Fruit fly (Drosophila melanogaster): ENCODE results near the gene Dhc98D.
A peak's percentile ranks its signal among the peaks of the same experiment; 100 is the strongest.

Dhc98D gene

dm6 chr3R:28540274-28541177 lies 53.8 kb downstream of the Dhc98D start, which contains the start of gene Ppn:
TSS of gene Ppn (minus strand) at chr3R:28540324.
- no peak for TF ChIP-seq Mio (GFP tag; optimal IDR thresholded peaks at IDR 0.05)
- TF ChIP-seq GATAd (GFP tag; optimal IDR thresholded peaks at IDR 0.05), result no peak
- no peak for TF ChIP-seq sv (GFP tag; optimal IDR thresholded peaks at IDR 0.05)
- no peak for TF ChIP-seq CG9705 (GFP tag; optimal IDR thresholded peaks at IDR 0.05)
- no peak for TF ChIP-seq Sp1 (GFP tag; optimal IDR thresholded peaks at IDR 0.05)

- no peak for TF ChIP-seq usp (GFP tag; optimal IDR thresholded peaks at IDR 0.05)
- peak; percentile 20 for TF ChIP-seq Jra (GFP tag; optimal IDR thresholded peaks at IDR 0.05)
- no peak for TF ChIP-seq h (GFP tag; optimal IDR thresholded peaks at IDR 0.05)
- TF ChIP-seq br (GFP tag; optimal IDR thresholded peaks at IDR 0.05), result peak; percentile 0
- no peak for TF ChIP-seq Hr83 (GFP tag; optimal IDR thresholded peaks at IDR 0.05; ENCODE audit: poor library complexity, severe bottlenecking)
- no peak for TF ChIP-seq dmrt93B (GFP tag; optimal IDR thresholded peaks at IDR 0.05)
- peak; percentile 14 for TF ChIP-seq Sp1 (GFP tag; optimal IDR thresholded peaks at IDR 0.05)
- TF ChIP-seq Vsx2 (GFP tag; optimal IDR thresholded peaks at IDR 0.05; ENCODE audit: partially characterized antibody), result peak; percentile 42
- no peak for TF ChIP-seq dl (GFP tag; optimal IDR thresholded peaks at IDR 0.05; ENCODE audit: insufficient read depth in 1 of 2, partially characterized antibody in 2 of 2)
- TF ChIP-seq lola (GFP tag; optimal IDR thresholded peaks at IDR 0.05), result no peak
- TF ChIP-seq CG9705 (GFP tag; optimal IDR thresholded peaks at IDR 0.05), result no peak
- no peak for TF ChIP-seq OdsH (GFP tag; optimal IDR thresholded peaks at IDR 0.05)
- peak; percentile 14 for TF ChIP-seq sage (GFP tag; optimal IDR thresholded peaks at IDR 0.05)
- peak; percentile 22 for TF ChIP-seq fru (GFP tag; optimal IDR thresholded peaks at IDR 0.05)
- TF ChIP-seq brk (GFP tag; optimal IDR thresholded peaks at IDR 0.05), result peak; percentile 15
- peak; percentile 78 for TF ChIP-seq Myc (optimal IDR thresholded peaks at IDR 0.05)
- no peak for TF ChIP-seq ey (GFP tag; optimal IDR thresholded peaks at IDR 0.05)
- TF ChIP-seq psq (GFP tag; optimal IDR thresholded peaks at IDR 0.05), result peak; percentile 2
- no peak for TF ChIP-seq woc (GFP tag; optimal IDR thresholded peaks at IDR 0.05)
Observed at dm6 chr3R:28544538-28545393, 58.0 kb downstream of the Dhc98D start, which contains the start of gene mIF2. TSS of gene mIF2 (minus strand) at chr3R:28544817.

dm6 chr3R:28545663-28546062 lies 58.9 kb downstream of the Dhc98D start:
- peak; percentile 32 for TF ChIP-seq rgr (GFP tag; optimal IDR thresholded peaks at IDR 0.05)
- TF ChIP-seq Dif (GFP tag; optimal IDR thresholded peaks at IDR 0.05; ENCODE audit: partially characterized antibody), result no peak
- TF ChIP-seq h (GFP tag; optimal IDR thresholded peaks at IDR 0.05), result peak; percentile 66
- peak in 1 of 2 experiments; percentile 11 for TF ChIP-seq foxo (GFP tag; optimal IDR thresholded peaks at IDR 0.05)

dm6 chr3R:28547129-28547753 lies 60.5 kb downstream of the Dhc98D start:
- no peak for TF ChIP-seq Jra (GFP tag; optimal IDR thresholded peaks at IDR 0.05)
- TF ChIP-seq CG9705 (GFP tag; optimal IDR thresholded peaks at IDR 0.05), result no peak
- no peak for TF ChIP-seq jim (GFP tag; optimal IDR thresholded peaks at IDR 0.05)
- no peak for TF ChIP-seq sage (GFP tag; optimal IDR thresholded peaks at IDR 0.05)
- TF ChIP-seq CrebA (GFP tag; optimal IDR thresholded peaks at IDR 0.05; ENCODE audit: borderline replicate concordance), result no peak
- TF ChIP-seq foxo (GFP tag; optimal IDR thresholded peaks at IDR 0.05), result peak in 1 of 2 experiments; percentile 25
- peak; percentile 50 for TF ChIP-seq h (GFP tag; optimal IDR thresholded peaks at IDR 0.05)
- no peak for TF ChIP-seq Dfd (GFP tag; optimal IDR thresholded peaks at IDR 0.05)
- TF ChIP-seq Hnf4 (GFP tag; optimal IDR thresholded peaks at IDR 0.05), result no peak
- no peak for TF ChIP-seq dmrt93B (GFP tag; optimal IDR thresholded peaks at IDR 0.05)
- no peak for TF ChIP-seq Hr78 (GFP tag; optimal IDR thresholded peaks at IDR 0.05)
- TF ChIP-seq sv (GFP tag; optimal IDR thresholded peaks at IDR 0.05), result no peak
- TF ChIP-seq dsf (GFP tag; optimal IDR thresholded peaks at IDR 0.05; ENCODE audit: borderline replicate concordance), result no peak
- TF ChIP-seq fru (GFP tag; optimal IDR thresholded peaks at IDR 0.05), result peak; percentile 27
- TF ChIP-seq tai (GFP tag; optimal IDR thresholded peaks at IDR 0.05), result no peak
- TF ChIP-seq Dif (GFP tag; optimal IDR thresholded peaks at IDR 0.05; ENCODE audit: partially characterized antibody), result peak; percentile 51
- TF ChIP-seq Vsx2 (GFP tag; optimal IDR thresholded peaks at IDR 0.05; ENCODE audit: partially characterized antibody), result no peak
- peak; percentile 3 for TF ChIP-seq psq (GFP tag; optimal IDR thresholded peaks at IDR 0.05)
- no peak for TF ChIP-seq lola (GFP tag; optimal IDR thresholded peaks at IDR 0.05)
- no peak for TF ChIP-seq usp (GFP tag; optimal IDR thresholded peaks at IDR 0.05)
- TF ChIP-seq Hr83 (GFP tag; optimal IDR thresholded peaks at IDR 0.05; ENCODE audit: poor library complexity, severe bottlenecking), result peak; percentile 34
- TF ChIP-seq br (GFP tag; optimal IDR thresholded peaks at IDR 0.05), result peak; percentile 33
- no peak for TF ChIP-seq brk (GFP tag; optimal IDR thresholded peaks at IDR 0.05)
- TF ChIP-seq Abd-B (GFP tag; optimal IDR thresholded peaks at IDR 0.05), result no peak
- TF ChIP-seq N (GFP tag; optimal IDR thresholded peaks at IDR 0.05), result peak; percentile 67
- no peak for TF ChIP-seq ey (GFP tag; optimal IDR thresholded peaks at IDR 0.05)
- TF ChIP-seq woc (GFP tag; optimal IDR thresholded peaks at IDR 0.05), result peak; percentile 75
- TF ChIP-seq Rel (GFP tag; optimal IDR thresholded peaks at IDR 0.05), result no peak
- no peak for TF ChIP-seq Rel (tag; optimal IDR thresholded peaks at IDR 0.05)
- no peak for TF ChIP-seq Myc (optimal IDR thresholded peaks at IDR 0.05)
